Fruit fly (Drosophila melanogaster): ENCODE data around the gene CG13405.

DNA sequence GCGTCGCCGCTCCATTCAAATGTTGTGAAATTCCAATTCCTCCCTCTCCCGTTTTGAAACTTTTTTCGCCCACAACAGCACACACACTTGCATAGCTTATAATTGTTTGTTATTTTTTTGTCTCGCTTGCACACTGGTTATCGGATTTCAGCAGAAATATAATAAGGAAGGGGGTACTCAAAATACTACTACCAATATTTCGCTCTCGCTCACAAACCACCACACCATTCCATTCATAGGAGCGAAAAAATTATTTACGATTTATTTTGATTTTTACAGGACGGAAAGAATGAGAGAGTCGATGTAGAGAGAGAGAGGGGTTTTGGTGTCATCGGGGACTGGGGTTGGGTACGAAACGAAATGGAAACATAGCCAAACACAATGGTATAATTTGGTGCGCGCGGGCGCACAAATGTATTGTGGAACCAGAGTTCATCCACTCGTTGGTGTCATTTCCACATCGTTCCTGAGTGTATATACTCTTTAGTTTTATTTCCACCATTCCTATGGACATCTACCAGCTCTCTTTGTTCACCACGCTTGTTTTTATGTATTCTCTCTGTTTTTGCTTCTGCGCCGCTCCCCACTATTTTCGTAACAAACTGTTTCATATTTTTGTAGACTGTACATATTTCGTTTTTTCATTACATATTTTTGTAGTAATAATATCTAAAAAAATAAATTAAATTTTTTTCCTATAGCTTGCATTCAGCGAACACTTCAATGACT lies 34.8 kb downstream of the CG13405 start:
- TF ChIP-seq h (optimal IDR thresholded peaks at IDR 0.05), result no peak
- TF ChIP-seq Sin3A (optimal IDR thresholded peaks at IDR 0.05), result no peak

All from Kc167 (cell line).